Worm (Caenorhabditis elegans): ENCODE measurements around the gene nlp-61.

The nlp-61 gene

ce11 chrX:7607982-7608381, 19.5 kb upstream of the nlp-61 start, which contains the start of gene twk-17:
TSS of gene twk-17 (minus strand) at chrX:7608082.
- TF ChIP-seq nhr-25 (tag; optimal IDR thresholded peaks at IDR 0.05) (no peak), fkh-2 (tag; optimal IDR thresholded peaks at IDR 0.05) (no peak)

DNA sequence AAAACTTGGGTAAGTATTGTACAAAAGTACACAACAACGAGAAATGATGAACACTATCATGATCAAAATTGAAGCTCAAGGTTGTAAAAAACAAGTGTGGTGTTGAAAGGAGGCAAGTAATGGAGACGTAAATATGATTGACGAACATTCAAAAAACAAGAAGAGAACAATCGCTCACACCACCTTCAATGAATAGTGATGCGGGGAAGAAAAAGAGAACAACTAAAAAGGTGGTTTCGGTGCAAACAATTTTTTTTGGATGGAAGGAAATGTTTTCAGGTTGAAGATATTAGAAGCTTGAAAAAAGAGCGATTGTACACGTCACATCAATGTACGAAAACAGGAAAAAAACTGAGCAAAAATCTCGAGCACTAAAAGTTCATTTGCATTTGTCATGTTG, 13.0 kb upstream of the nlp-61 start:
- TF ChIP-seq mdl-1 (tag; optimal IDR thresholded peaks at IDR 0.05) = no peak
- no peak for TF ChIP-seq ztf-11 (tag; optimal IDR thresholded peaks at IDR 0.05)
- TF ChIP-seq fos-1 (tag; optimal IDR thresholded peaks at IDR 0.05) = no peak
- no peak for TF ChIP-seq unc-39 (tag; optimal IDR thresholded peaks at IDR 0.05)
- no peak for TF ChIP-seq tbx-2 (tag; optimal IDR thresholded peaks at IDR 0.05)
- no peak for TF ChIP-seq zag-1 (tag; optimal IDR thresholded peaks at IDR 0.05)
- no peak for TF ChIP-seq elt-3 (tag; optimal IDR thresholded peaks at IDR 0.05)
- no peak for TF ChIP-seq nhr-25 (tag; optimal IDR thresholded peaks at IDR 0.05)
- no peak for TF ChIP-seq lin-15B (tag; optimal IDR thresholded peaks at IDR 0.05)
- no peak for TF ChIP-seq lsy-12 (tag; optimal IDR thresholded peaks at IDR 0.05)
- no peak for TF ChIP-seq ama-1 (optimal IDR thresholded peaks at IDR 0.05)
- no peak for TF ChIP-seq eor-1 (tag; optimal IDR thresholded peaks at IDR 0.05)

- peak; percentile 43 for TF ChIP-seq nfya-1 (tag; optimal IDR thresholded peaks at IDR 0.05; ENCODE audit: insufficient read depth)
- no peak for TF ChIP-seq egl-27 (tag; optimal IDR thresholded peaks at IDR 0.05)
- TF ChIP-seq nhr-28 (tag; optimal IDR thresholded peaks at IDR 0.05) = no peak
- no peak for TF ChIP-seq unc-39 (tag; optimal IDR thresholded peaks at IDR 0.05)
- TF ChIP-seq ztf-4 (tag; optimal IDR thresholded peaks at IDR 0.05) = no peak
These were observed 8.6 kb downstream of the nlp-61 start for ce11 chrX:7636037-7636436.

ce11 chrX:7638790-7639189, 11.3 kb downstream of the nlp-61 start:
- TF ChIP-seq pqm-1 (tag; optimal IDR thresholded peaks at IDR 0.05) (no peak), nhr-237 (tag; optimal IDR thresholded peaks at IDR 0.05) (no peak), ceh-28 (tag; optimal IDR thresholded peaks at IDR 0.05) (no peak), nhr-67 (tag; optimal IDR thresholded peaks at IDR 0.05) (no peak)

DNA sequence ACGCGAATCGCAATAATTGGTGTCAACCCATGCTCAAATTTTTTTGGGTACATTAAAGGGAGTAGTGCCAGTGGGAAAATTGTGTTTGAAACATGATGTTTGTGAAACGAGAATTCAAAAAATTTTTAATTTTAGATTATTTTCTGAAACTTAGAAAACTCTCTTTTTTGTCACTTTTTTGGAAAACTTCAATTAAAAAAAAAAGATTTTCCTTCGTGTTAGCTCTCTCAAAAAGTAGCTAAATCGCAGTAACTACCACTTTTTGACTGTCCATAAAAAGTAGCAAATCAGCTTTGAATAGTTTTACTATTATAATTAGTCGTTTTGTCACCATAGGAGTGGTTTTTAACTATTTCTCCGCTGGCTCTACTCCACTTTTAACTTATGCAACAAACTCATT, 12.9 kb downstream of the nlp-61 start:
- TF ChIP-seq ama-1 (optimal IDR thresholded peaks at IDR 0.05) = no peak
- TF ChIP-seq nhr-11 (tag; optimal IDR thresholded peaks at IDR 0.05) = no peak
- TF ChIP-seq snpc-4 (tag; optimal IDR thresholded peaks at IDR 0.05) = no peak
- TF ChIP-seq ceh-16 (tag; optimal IDR thresholded peaks at IDR 0.05) = no peak
- TF ChIP-seq nhr-76 (tag; optimal IDR thresholded peaks at IDR 0.05) = no peak
- TF ChIP-seq egl-27 (tag; optimal IDR thresholded peaks at IDR 0.05) = no peak
- TF ChIP-seq nhr-67 (tag; optimal IDR thresholded peaks at IDR 0.05) = no peak
- TF ChIP-seq nhr-237 (tag; optimal IDR thresholded peaks at IDR 0.05) = no peak
- no peak for TF ChIP-seq elt-1 (tag; optimal IDR thresholded peaks at IDR 0.05)

DNA sequence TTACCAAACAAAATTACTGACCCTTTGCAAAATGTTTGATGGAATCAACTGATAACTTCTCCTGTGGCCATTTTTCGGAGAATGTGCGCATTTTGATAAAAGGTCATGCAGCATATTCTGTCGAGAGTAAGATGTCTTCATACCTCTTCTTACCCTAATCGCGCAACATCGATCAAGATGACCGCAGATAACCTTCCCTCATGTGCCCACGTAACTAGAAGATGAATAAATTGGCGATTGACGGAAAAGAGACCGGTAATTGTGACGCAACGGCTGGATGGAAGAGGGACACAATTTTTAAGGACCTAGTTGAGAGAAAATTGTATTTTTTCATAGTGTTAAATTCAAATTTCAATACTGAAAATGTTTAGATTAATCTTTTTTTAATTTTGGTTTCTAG, 13.4 kb downstream of the nlp-61 start:
- TF ChIP-seq nfya-1 (tag; optimal IDR thresholded peaks at IDR 0.05; ENCODE audit: insufficient read depth) (no peak), jun-1 (tag; optimal IDR thresholded peaks at IDR 0.05) (no peak)

ce11 chrX:7645313-7645712, 17.9 kb downstream of the nlp-61 start, which contains the start of gene F26A10.2:
TSS of gene F26A10.2 (minus strand) at chrX:7645413.
- peak; percentile 40 for TF ChIP-seq lin-39 (tag; optimal IDR thresholded peaks at IDR 0.05)
- no peak for TF ChIP-seq mdl-1 (tag; optimal IDR thresholded peaks at IDR 0.05)

DNA sequence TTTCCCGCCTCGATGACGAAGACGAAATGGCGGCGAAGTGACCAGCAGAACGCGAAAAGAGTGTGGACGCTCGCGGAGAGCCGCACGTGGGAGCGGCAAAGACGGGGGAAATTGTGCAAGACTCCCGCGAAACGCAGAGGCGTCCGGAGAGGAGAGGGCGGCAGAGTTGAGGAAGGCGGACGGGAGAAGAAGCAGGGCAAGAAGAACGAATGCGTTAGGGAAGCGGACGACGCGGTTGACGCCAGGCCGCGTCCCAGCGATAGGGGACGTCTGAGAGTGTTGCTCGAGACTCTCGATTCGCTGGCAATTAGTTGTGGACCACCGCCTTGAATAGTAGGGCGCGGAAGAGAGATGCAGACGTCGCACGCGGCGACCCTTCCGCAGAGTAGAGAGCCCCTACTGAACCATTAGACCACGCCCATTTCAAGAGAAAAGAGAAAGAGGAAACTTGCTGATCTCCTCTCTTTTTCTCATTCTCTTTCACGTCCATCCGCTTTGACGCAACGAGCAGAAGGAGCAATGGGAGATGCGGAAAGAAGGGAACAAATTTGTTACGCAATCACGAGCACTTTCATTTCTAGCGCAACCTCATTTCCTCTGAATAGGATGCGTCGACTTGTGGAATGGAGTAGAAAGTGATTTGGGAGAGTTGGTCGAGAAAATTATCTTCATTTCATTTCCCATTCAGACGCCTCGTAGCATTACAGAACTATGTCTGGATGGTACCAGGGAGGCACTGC, 23.9 kb downstream of the nlp-61 start:
- TF ChIP-seq aly-2 (tag; optimal IDR thresholded peaks at IDR 0.05) (no peak), elt-3 (tag; optimal IDR thresholded peaks at IDR 0.05) (no peak), mml-1 (tag; optimal IDR thresholded peaks at IDR 0.05) (no peak), sea-2 (GFP tag; optimal IDR thresholded peaks at IDR 0.05) (no peak), nhr-76 (tag; optimal IDR thresholded peaks at IDR 0.05) (no peak), nhr-77 (tag; optimal IDR thresholded peaks at IDR 0.05) (no peak), elt-1 (tag; optimal IDR thresholded peaks at IDR 0.05) (no peak), hmg-11 (tag; optimal IDR thresholded peaks at IDR 0.05) (peak; percentile 46), lin-39 (tag; optimal IDR thresholded peaks at IDR 0.05) (peak; percentile 14), pha-4 (tag; optimal IDR thresholded peaks at IDR 0.05) (no peak), nfya-1 (tag; optimal IDR thresholded peaks at IDR 0.05; ENCODE audit: insufficient read depth) (peak; percentile 43)
